Worm (Caenorhabditis elegans): ENCODE measurements around the gene lurp-1.
A peak's percentile ranks its signal among the peaks of the same experiment; 100 is the strongest.

ce11 chrII:10851110-10851509 lies 29.6 kb upstream of the lurp-1 start:
- TF ChIP-seq snpc-4 (tag; optimal IDR thresholded peaks at IDR 0.05) (no peak), nhr-237 (tag; optimal IDR thresholded peaks at IDR 0.05) (no peak), lin-39 (tag; optimal IDR thresholded peaks at IDR 0.05) (no peak), zag-1 (tag; optimal IDR thresholded peaks at IDR 0.05) (no peak), lsy-2 (tag; optimal IDR thresholded peaks at IDR 0.05) (peak in 1 of 2 experiments; percentile 81), lin-13 (GFP tag; optimal IDR thresholded peaks at IDR 0.05) (peak; percentile 47), pha-4 (GFP tag; IDR thresholded peaks at IDR 0.05) (peak; percentile 65), pha-4 (tag; optimal IDR thresholded peaks at IDR 0.05) (peak; percentile 29)

All from whole organism, L4 larva.